Fruit fly (Drosophila melanogaster): Measurements from ENCODE around the gene CG12983.

CG12983 gene

DNA sequence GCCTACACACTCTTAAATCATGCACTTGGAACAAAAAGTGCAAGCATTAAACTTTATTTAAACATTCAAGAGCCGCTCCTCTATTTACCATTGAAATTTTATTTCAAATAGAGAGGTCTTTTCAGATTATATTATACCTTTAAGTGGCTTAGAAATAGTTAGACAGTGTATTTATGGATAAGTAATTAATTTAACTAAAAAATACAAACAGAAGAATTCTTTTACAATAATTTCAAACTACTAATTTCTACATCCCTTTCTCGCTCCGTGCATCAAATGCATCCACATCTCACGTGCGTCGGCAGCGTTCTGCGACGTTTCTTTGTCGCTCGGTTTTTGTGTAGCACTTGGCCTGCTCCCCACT, 16.4 kb downstream of the CG12983 start (continued):
- TF ChIP-seq CG12391 (tag; optimal IDR thresholded peaks at IDR 0.05) (peak; percentile 74), CG2875 (GFP tag; optimal IDR thresholded peaks at IDR 0.05) (peak; percentile 58), CG10959 (GFP tag; IDR thresholded peaks at IDR 0.05) (no peak), CG8290 (GFP tag; optimal IDR thresholded peaks at IDR 0.05) (peak; percentile 34), CG8290 (tag; optimal IDR thresholded peaks at IDR 0.05) (no peak), CG2678 (tag; optimal IDR thresholded peaks at IDR 0.05) (peak; percentile 79), CG15011 (GFP tag; optimal IDR thresholded peaks at IDR 0.05) (peak; percentile 30), CG10654 (GFP tag; optimal IDR thresholded peaks at IDR 0.05) (peak; percentile 21), otp (GFP tag; IDR thresholded peaks at IDR 0.05) (no peak), tap (tag; optimal IDR thresholded peaks at IDR 0.05) (peak; percentile 64), insv (GFP tag; optimal IDR thresholded peaks at IDR 0.05) (no peak), repo (GFP tag; optimal IDR thresholded peaks at IDR 0.05) (no peak), Fer1 (GFP tag; optimal IDR thresholded peaks at IDR 0.05) (no peak), peb (GFP tag; IDR thresholded peaks at IDR 0.05) (peak; percentile 56; the same call in 1 of the 2 replicates), CG7928 (GFP tag; optimal IDR thresholded peaks at IDR 0.05) (no peak), HmgD (GFP tag; optimal IDR thresholded peaks at IDR 0.05) (no peak), Max (GFP tag; optimal IDR thresholded peaks at IDR 0.05) (peak; percentile 33), CG33557 (GFP tag; optimal IDR thresholded peaks at IDR 0.05) (peak; percentile 70), CG30403 (GFP tag; optimal IDR thresholded peaks at IDR 0.05) (peak; percentile 63), CG6254 (GFP tag; optimal IDR thresholded peaks at IDR 0.05) (peak; percentile 77), Awh (GFP tag; IDR thresholded peaks at IDR 0.05) (peak; percentile 65), Atf-2 (GFP tag; optimal IDR thresholded peaks at IDR 0.05) (peak; percentile 34), CG4707 (GFP tag; optimal IDR thresholded peaks at IDR 0.05) (peak; percentile 0), CG15269 (tag; optimal IDR thresholded peaks at IDR 0.05) (peak; percentile 37), Xrp1 (GFP tag; IDR thresholded peaks at IDR 0.05) (peak; percentile 76), CG17568 (GFP tag; optimal IDR thresholded peaks at IDR 0.05) (peak; percentile 5), CG10431 (GFP tag; optimal IDR thresholded peaks at IDR 0.05) (peak; percentile 48), chinmo (GFP tag; IDR thresholded peaks at IDR 0.05; ENCODE audit: partially characterized antibody) (no peak), fd96Cb (tag; optimal IDR thresholded peaks at IDR 0.05) (peak; percentile 74), CG5180 (GFP tag; optimal IDR thresholded peaks at IDR 0.05) (peak; percentile 56), onecut (GFP tag; IDR thresholded peaks at IDR 0.05) (peak; percentile 22; the same call in 1 of the 2 replicates), Doc2 (GFP tag; IDR thresholded peaks at IDR 0.05) (no peak), slp2 (GFP tag; optimal IDR thresholded peaks at IDR 0.05) (peak; percentile 61), Asciz (GFP tag; optimal IDR thresholded peaks at IDR 0.05) (peak; percentile 78), tio (GFP tag; optimal IDR thresholded peaks at IDR 0.05) (peak; percentile 41), TFAM (GFP tag; optimal IDR thresholded peaks at IDR 0.05) (no peak), CG13123 (GFP tag; optimal IDR thresholded peaks at IDR 0.05) (peak; percentile 5), CG13296 (GFP tag; optimal IDR thresholded peaks at IDR 0.05) (no peak), twi (tag; optimal IDR thresholded peaks at IDR 0.05) (peak; percentile 50), lmd (GFP tag; IDR thresholded peaks at IDR 0.05) (peak; percentile 42; the same call in 1 of the 2 replicates), pnt (GFP tag; optimal IDR thresholded peaks at IDR 0.05) (peak; percentile 11), Hr39 (optimal IDR thresholded peaks at IDR 0.05) (no peak), gsb (GFP tag; IDR thresholded peaks at IDR 0.05) (no peak), corto (GFP tag; optimal IDR thresholded peaks at IDR 0.05) (peak; percentile 81), trem (tag; optimal IDR thresholded peaks at IDR 0.05) (peak; percentile 73), CG9932 (GFP tag; IDR thresholded peaks at IDR 0.05) (no peak), caup (GFP tag; optimal IDR thresholded peaks at IDR 0.05; ENCODE audit: severe bottlenecking) (no peak), CG8924 (tag; optimal IDR thresholded peaks at IDR 0.05) (peak; percentile 76), Fer3 (tag; optimal IDR thresholded peaks at IDR 0.05) (peak; percentile 11), nmo (GFP tag; optimal IDR thresholded peaks at IDR 0.05) (peak; percentile 88), CG13894 (tag; optimal IDR thresholded peaks at IDR 0.05) (no peak)
